Worm (Caenorhabditis elegans) whole organism, L4 larva: ENCODE measurements around the gene C04A11.2.
A peak's percentile ranks its signal among the peaks of the same experiment; 100 is the strongest.

Source experiments
- D1046.2 ChIP-seq: fragments of 200-800 bp; sonication (Bioruptor generic); IDR thresholded peaks from 2 replicates; pipeline ENCODE4 v1.3.6; 2022; ENCODE audit warnings: missing genetic modification characterization, missing compliant biosample characterization
- F37D6.2 ChIP-seq: sonication (generic microtip); optimal IDR thresholded peaks from 2 replicates; lab custom pipeline; 2016; ENCODE audit warnings: mild to moderate bottlenecking, missing genetic modification characterization, missing compliant biosample characterization
- F49E8.2 ChIP-seq: sonication (generic microtip); optimal IDR thresholded peaks from 2 replicates; lab custom pipeline; 2016; ENCODE audit warnings: missing compliant biosample characterization, mild to moderate bottlenecking, missing genetic modification characterization, borderline replicate concordance
- T20F7.1 ChIP-seq: fragments of 200-800 bp; sonication (Bioruptor generic); optimal IDR thresholded peaks from 2 replicates; lab custom pipeline; 2018; ENCODE audit warnings: mild to moderate bottlenecking, missing genetic modification characterization, missing compliant biosample characterization
- Y48G9A.11 ChIP-seq: fragments of 200-800 bp; sonication (Bioruptor generic); IDR thresholded peaks from 2 replicates; pipeline ENCODE4 v1.3.6; 2022; ENCODE audit warnings: missing genetic modification reagents, missing genetic modification characterization, missing compliant biosample characterization
- ZK337.2 ChIP-seq: fragments of 200-800 bp; sonication (Bioruptor generic); IDR thresholded peaks from 2 replicates; pipeline ENCODE4 v1.3.6; 2022; ENCODE audit warnings: missing genetic modification reagents, missing genetic modification characterization, missing compliant biosample characterization
- ZK546.5 ChIP-seq, 2 experiments: sonication (generic microtip); optimal IDR thresholded peaks; 2 replicates each; lab custom pipeline; 2017; ENCODE audit warnings: missing biosample characterization in 2 of 2, missing genetic modification characterization in 2 of 2
- attf-4 ChIP-seq: sonication (generic microtip); optimal IDR thresholded peaks from 3 replicates; lab custom pipeline; 2017; ENCODE audit warnings: missing biosample characterization, missing genetic modification characterization
- ceh-28 ChIP-seq: fragments of 150-350 bp; optimal IDR thresholded peaks from 2 replicates; lab custom pipeline; 2014; ENCODE audit warnings: missing biosample characterization, missing genetic modification reagents, missing genetic modification characterization
- ceh-62 ChIP-seq: sonication (generic microtip); optimal IDR thresholded peaks from 2 replicates; lab custom pipeline; 2017; ENCODE audit warnings: missing biosample characterization, missing genetic modification characterization
- ceh-82 ChIP-seq: sonication (generic microtip); optimal IDR thresholded peaks from 2 replicates; lab custom pipeline; 2017; ENCODE audit warnings: missing biosample characterization, missing genetic modification characterization
- cey-2 ChIP-seq: sonication (generic microtip); optimal IDR thresholded peaks from 3 replicates; lab custom pipeline; 2017; ENCODE audit warnings: missing genetic modification characterization, mild to moderate bottlenecking, missing compliant biosample characterization, antibody characterized with exemption, borderline replicate concordance; ENCODE audit not compliant: insufficient read depth
- daf-16 ChIP-seq, 3 experiments: sonication (generic microtip); optimal IDR thresholded peaks; 2 replicates each; lab custom pipeline; 2016 to 2017; ENCODE audit warnings: missing genetic modification characterization in 3 of 3, missing genetic modification reagents in 3 of 3, mild to moderate bottlenecking in 2 of 3, missing compliant biosample characterization in 2 of 3, missing biosample characterization in 1 of 3, moderate library complexity in 1 of 3
- daf-19 ChIP-seq: fragments of 200-800 bp; sonication (Bioruptor generic); conservative IDR thresholded peaks from 2 replicates; pipeline ENCODE4 v1.3.6; 2022; ENCODE audit warnings: missing genetic modification characterization, missing compliant biosample characterization
- dmd-8 ChIP-seq: fragments of 200-800 bp; sonication (Bioruptor generic); IDR thresholded peaks from 2 replicates; pipeline ENCODE4 v1.3.6; 2022; ENCODE audit warnings: missing genetic modification characterization, missing compliant biosample characterization
- dmd-9 ChIP-seq: fragments of 200-800 bp; sonication (Bioruptor generic); IDR thresholded peaks from 2 replicates; pipeline ENCODE4 v1.3.6; 2022; ENCODE audit warnings: missing genetic modification reagents, missing genetic modification characterization, missing compliant biosample characterization
- dve-1 ChIP-seq: sonication (generic microtip); optimal IDR thresholded peaks from 2 replicates; lab custom pipeline; 2017; ENCODE audit warnings: antibody characterized with exemption, mild to moderate bottlenecking, missing genetic modification characterization, missing compliant biosample characterization; ENCODE audit not compliant: insufficient read depth
- hif-1 ChIP-seq, 2 experiments: sonication (generic microtip); optimal IDR thresholded peaks; 2 replicates each; lab custom pipeline; 2016 to 2017; ENCODE audit warnings: missing compliant biosample characterization in 2 of 2, missing genetic modification characterization in 2 of 2, missing genetic modification reagents in 2 of 2, missing genotype in 2 of 2, mild to moderate bottlenecking in 1 of 2
- hlh-30 ChIP-seq: sonication (generic microtip); optimal IDR thresholded peaks from 2 replicates; lab custom pipeline; 2017; ENCODE audit warnings: antibody characterized with exemption, mild to moderate bottlenecking, missing genetic modification characterization, missing compliant biosample characterization; ENCODE audit not compliant: insufficient read depth
- lim-7 ChIP-seq: fragments of 200-800 bp; sonication (Bioruptor generic); IDR thresholded peaks from 2 replicates; pipeline ENCODE4 v1.3.6; 2022; ENCODE audit warnings: missing genetic modification characterization, missing compliant biosample characterization
- lin-13 ChIP-seq: fragments of 150-350 bp; optimal IDR thresholded peaks from 2 replicates; lab custom pipeline; 2014; ENCODE audit warnings: missing biosample characterization, missing genetic modification reagents, missing genetic modification characterization
- lin-15B ChIP-seq: fragments of 150-350 bp; sonication (generic microtip); optimal IDR thresholded peaks from 3 replicates; lab custom pipeline; 2014; ENCODE audit warnings: missing biosample characterization, missing genetic modification characterization
- lin-29 ChIP-seq: fragments of 200-800 bp; sonication (Bioruptor generic); IDR thresholded peaks from 2 replicates; pipeline ENCODE4 v1.3.6; 2022; ENCODE audit warnings: missing genetic modification reagents, missing genetic modification characterization, missing compliant biosample characterization
- lir-3 ChIP-seq: sonication (generic microtip); optimal IDR thresholded peaks from 2 replicates; lab custom pipeline; 2016; ENCODE audit warnings: mild to moderate bottlenecking, missing genetic modification characterization, missing compliant biosample characterization
- madf-5 ChIP-seq, 2 experiments: fragments of 200-800 bp; sonication (Bioruptor generic); IDR thresholded peaks; 2 replicates each; pipeline ENCODE4 v1.3.6; 2022; ENCODE audit warnings: missing compliant biosample characterization in 2 of 2, missing genetic modification characterization in 2 of 2
- mdt-29 ChIP-seq: fragments of 200-800 bp; sonication (Bioruptor generic); IDR thresholded peaks from 2 replicates; pipeline ENCODE4 v1.3.6; 2022; ENCODE audit warnings: missing genetic modification reagents, missing genetic modification characterization, missing compliant biosample characterization
- nhr-41 ChIP-seq: fragments of 200-800 bp; sonication (Bioruptor generic); IDR thresholded peaks from 2 replicates; pipeline ENCODE4 v1.3.6; 2022; ENCODE audit warnings: missing genetic modification reagents, missing genetic modification characterization, missing compliant biosample characterization
- nhr-42 ChIP-seq: fragments of 200-800 bp; sonication (Bioruptor generic); IDR thresholded peaks from 2 replicates; pipeline ENCODE4 v1.3.6; 2022; ENCODE audit warnings: missing genetic modification characterization, missing compliant biosample characterization
- nhr-48 ChIP-seq: sonication (generic microtip); optimal IDR thresholded peaks from 2 replicates; lab custom pipeline; 2016; ENCODE audit warnings: mild to moderate bottlenecking, missing genetic modification characterization, missing compliant biosample characterization
- nhr-6 ChIP-seq: fragments of 150-350 bp; optimal IDR thresholded peaks from 2 replicates; lab custom pipeline; 2014; ENCODE audit warnings: missing biosample characterization, missing genetic modification characterization
- nhr-76 ChIP-seq: fragments of 150-350 bp; optimal IDR thresholded peaks from 2 replicates; lab custom pipeline; 2014; ENCODE audit warnings: missing biosample characterization, missing genetic modification characterization
- pha-4 ChIP-seq, 2 experiments: fragments of 150-350 bp in 1 of 2; fragments of 200-800 bp in 1 of 2; sonication (Bioruptor generic) in 1 of 2; IDR thresholded peaks in 1 of 2; optimal IDR thresholded peaks in 1 of 2; 2 replicates each; pipeline versions ENCODE4 v1.3.6 to Lab custom; 2014 to 2022; ENCODE audit warnings: missing genetic modification characterization in 2 of 2, missing genetic modification reagents in 2 of 2, missing biosample characterization in 1 of 2, missing compliant biosample characterization in 1 of 2
- php-3 ChIP-seq: fragments of 200-800 bp; sonication (Bioruptor generic); IDR thresholded peaks from 2 replicates; pipeline ENCODE4 v1.3.6; 2022; ENCODE audit warnings: missing genetic modification reagents, missing genetic modification characterization, missing compliant biosample characterization
- rbr-2 ChIP-seq: sonication (generic microtip); optimal IDR thresholded peaks from 2 replicates; lab custom pipeline; 2016; ENCODE audit warnings: missing genotype, missing genetic modification characterization, missing compliant biosample characterization
- saeg-2 ChIP-seq: fragments of 200-800 bp; sonication (Bioruptor generic); IDR thresholded peaks from 2 replicates; pipeline ENCODE4 v1.3.6; 2022; ENCODE audit warnings: missing genetic modification reagents, missing genetic modification characterization, missing compliant biosample characterization
- skn-1 ChIP-seq: fragments of 150-350 bp; optimal IDR thresholded peaks from 2 replicates; lab custom pipeline; 2014; ENCODE audit warnings: missing biosample characterization, missing genetic modification characterization
- snpc-4 ChIP-seq: fragments of 150-350 bp; optimal IDR thresholded peaks from 2 replicates; lab custom pipeline; 2014; ENCODE audit warnings: missing biosample characterization, missing genetic modification characterization
- spr-1 ChIP-seq: sonication (generic microtip); optimal IDR thresholded peaks from 2 replicates; lab custom pipeline; 2016; ENCODE audit warnings: mild to moderate bottlenecking, missing genetic modification characterization, missing compliant biosample characterization
- tra-1 ChIP-seq: fragments of 200-800 bp; sonication (Bioruptor generic); IDR thresholded peaks from 2 replicates; pipeline ENCODE4 v1.3.6; 2022; ENCODE audit warnings: missing genetic modification reagents, missing genetic modification characterization, missing compliant biosample characterization
- unc-130 ChIP-seq: sonication (generic microtip); optimal IDR thresholded peaks from 2 replicates; lab custom pipeline; 2016; ENCODE audit warnings: missing genetic modification reagents, missing genetic modification characterization, missing compliant biosample characterization
- unc-62 ChIP-seq, 3 experiments: fragments of 150-350 bp in 1 of 3; sonication (generic microtip); optimal IDR thresholded peaks in 2 of 3; peaks in 1 of 3; 1 replicate in 1 of 3; 2 replicates in 2 of 3; lab custom pipeline; 2014 to 2017; ENCODE audit warnings: missing biosample characterization in 3 of 3, missing genetic modification characterization in 3 of 3, missing genetic modification reagents in 3 of 3, missing genotype in 1 of 3
- zfp-2 ChIP-seq: sonication (generic microtip); optimal IDR thresholded peaks from 2 replicates; lab custom pipeline; 2016; ENCODE audit warnings: mild to moderate bottlenecking, missing genetic modification characterization, missing compliant biosample characterization

Gene C04A11.2

ce11 chrX:13709060-13709459, 40.4 kb upstream of the C04A11.2 start:
- TF ChIP-seq nhr-6 (tag; lab: Kevin White, UChicago), result no peak

- TF ChIP-seq cey-2 (tag; lab: Kevin White, UChicago), result no peak
- peak in 1 of 2 experiments; percentile 32 for TF ChIP-seq unc-62 (GFP tag; optimal IDR thresholded peaks at IDR 0.05 in 1 of 2; lab: Kevin White, UChicago)
- no peak for TF ChIP-seq unc-62 (tag; optimal IDR thresholded peaks at IDR 0.05; lab: Kevin White, UChicago)
Measured at ce11 chrX:13706607-13707006, 38.0 kb upstream of the C04A11.2 start, which contains the start of gene K02D3.1. K02D3.1 (plus strand) TSS chrX:13706907.

- TF ChIP-seq nhr-76 (no peak), ceh-28 (tag; lab: Kevin White, UChicago) (no peak), ceh-82 (tag; lab: Kevin White, UChicago) (no peak), mdt-29 (GFP tag; lab: Robert Waterston, UW) (no peak), nhr-6 (tag; lab: Kevin White, UChicago) (no peak), dmd-8 (GFP tag; lab: Robert Waterston, UW) (no peak), lin-13 (GFP tag; lab: Kevin White, UChicago) (no peak), zfp-2 (tag; lab: Kevin White, UChicago) (no peak), hlh-30 (no peak), ceh-62 (tag; lab: Kevin White, UChicago) (no peak), skn-1 (no peak), madf-5 (GFP tag; IDR thresholded peaks at IDR 0.05; lab: Robert Waterston, UW) (no peak), T20F7.1 (GFP tag; lab: Kevin White, UChicago) (no peak), lin-15B (tag; lab: Kevin White, UChicago) (no peak), tra-1 (no peak), dmd-9 (GFP tag; lab: Robert Waterston, UW) (no peak), daf-19 (GFP tag; lab: Robert Waterston, UW) (no peak), attf-4 (tag; lab: Kevin White, UChicago) (no peak)
Measured at ce11 chrX:13702923-13703322, 34.3 kb upstream of the C04A11.2 start.

ce11 chrX:13700642-13701233, 32.1 kb upstream of the C04A11.2 start:
- TF ChIP-seq lir-3 (tag; lab: Kevin White, UChicago), result peak; percentile 92
- TF ChIP-seq F37D6.2 (tag; lab: Kevin White, UChicago), result peak; percentile 99
- TF ChIP-seq lin-29 (GFP tag; lab: Robert Waterston, UW), result peak; percentile 94
- peak; percentile 85 to 91 for TF ChIP-seq hif-1 (tag; optimal IDR thresholded peaks at IDR 0.05; lab: Kevin White, UChicago)
- peak; percentile 32 for TF ChIP-seq unc-130 (GFP tag; lab: Kevin White, UChicago)
- peak; percentile 96 for TF ChIP-seq tra-1
- peak; percentile 99 for TF ChIP-seq saeg-2
- TF ChIP-seq Y48G9A.11 (GFP tag; lab: Robert Waterston, UW), result 0 out of 2 replicates have a peak, but pooled peaks have one; percentile 59
- TF ChIP-seq skn-1, result peak; percentile 85
- TF ChIP-seq rbr-2 (tag; lab: Kevin White, UChicago), result peak; percentile 99
- TF ChIP-seq lin-15B (tag; lab: Kevin White, UChicago), result peak; percentile 56
- peak; percentile 33 to 76 for TF ChIP-seq ZK546.5 (tag; optimal IDR thresholded peaks at IDR 0.05; lab: Kevin White, UChicago)
- peak; percentile 22 for TF ChIP-seq F49E8.2 (tag; lab: Kevin White, UChicago)
- peak; percentile 97 to 99 for TF ChIP-seq daf-16 (GFP tag; optimal IDR thresholded peaks at IDR 0.05; lab: Kevin White, UChicago)
- TF ChIP-seq daf-16 (tag; optimal IDR thresholded peaks at IDR 0.05; lab: Kevin White, UChicago), result peak; percentile 94
- peak; percentile 97 for TF ChIP-seq pha-4 (GFP tag; IDR thresholded peaks at IDR 0.05; lab: Robert Waterston, UW)
- TF ChIP-seq pha-4 (tag; optimal IDR thresholded peaks at IDR 0.05; lab: Kevin White, UChicago), result peak; percentile 77
- peak; percentile 94 for TF ChIP-seq T20F7.1 (GFP tag; lab: Kevin White, UChicago)
- TF ChIP-seq php-3 (GFP tag; lab: Robert Waterston, UW), result peak; percentile 98
- TF ChIP-seq dmd-8 (GFP tag; lab: Robert Waterston, UW), result peak; percentile 80; the same call in 1 of the 2 replicates
- TF ChIP-seq nhr-42 (GFP tag; lab: Robert Waterston, UW), result peak; percentile 99
- peak; percentile 69; the same call in 1 of the 2 replicates for TF ChIP-seq lim-7 (GFP tag; lab: Robert Waterston, UW)
- peak; percentile 100 for TF ChIP-seq dve-1 (tag; lab: Kevin White, UChicago)
- peak; percentile 98 for TF ChIP-seq spr-1 (tag; lab: Kevin White, UChicago)
- peak; percentile 95 for TF ChIP-seq D1046.2 (GFP tag; lab: Robert Waterston, UW)
- TF ChIP-seq nhr-41 (GFP tag; lab: Robert Waterston, UW), result peak; percentile 82; the same call in 1 of the 2 replicates
- peak; percentile 0 for TF ChIP-seq snpc-4 (tag; lab: Kevin White, UChicago)
- peak; percentile 98 for TF ChIP-seq nhr-48
- TF ChIP-seq ZK337.2 (GFP tag; lab: Robert Waterston, UW), result peak; percentile 89
